Worm (Caenorhabditis elegans): ENCODE measurements around the gene mdt-8.

mdt-8 gene

ce11 chrII:11534429-11535099 is 948 bp upstream of the mdt-8 start, which contains the start of gene Y62F5A.12:
Gene Y62F5A.12 (minus strand): TSS chrII:11534479.
- peak; percentile 22 for TF ChIP-seq lin-11 (tag; optimal IDR thresholded peaks at IDR 0.05)
- TF ChIP-seq syd-9 (tag; optimal IDR thresholded peaks at IDR 0.05), result peak; percentile 85
- TF ChIP-seq ceh-18 (tag; optimal IDR thresholded peaks at IDR 0.05), result peak; percentile 89
- peak; percentile 95 for TF ChIP-seq ceh-2 (tag; optimal IDR thresholded peaks at IDR 0.05)
- TF ChIP-seq ceh-31 (tag; optimal IDR thresholded peaks at IDR 0.05), result peak; percentile 100
- peak; percentile 62 for TF ChIP-seq hlh-6 (tag; optimal IDR thresholded peaks at IDR 0.05)
- peak; percentile 21 for TF ChIP-seq che-1 (tag; optimal IDR thresholded peaks at IDR 0.05)
- peak; percentile 79 for TF ChIP-seq elt-2 (tag; optimal IDR thresholded peaks at IDR 0.05)
- TF ChIP-seq dmd-4 (tag; optimal IDR thresholded peaks at IDR 0.05; ENCODE audit: borderline replicate concordance), result peak; percentile 94
- peak; percentile 96 for TF ChIP-seq F13H6.1 (tag; optimal IDR thresholded peaks at IDR 0.05)
- peak; percentile 72 for TF ChIP-seq hlh-13 (GFP tag; optimal IDR thresholded peaks at IDR 0.05)
- peak; percentile 92 for TF ChIP-seq zip-5 (tag; optimal IDR thresholded peaks at IDR 0.05)
- TF ChIP-seq ceh-34 (tag; optimal IDR thresholded peaks at IDR 0.05), result peak; percentile 95
- peak; percentile 99 for TF ChIP-seq tbx-2 (tag; optimal IDR thresholded peaks at IDR 0.05)
- peak; percentile 78 for TF ChIP-seq ahr-1 (tag; optimal IDR thresholded peaks at IDR 0.05)
- peak; percentile 79 for TF ChIP-seq elt-4 (tag; optimal IDR thresholded peaks at IDR 0.05)
- TF ChIP-seq hlh-15 (tag; optimal IDR thresholded peaks at IDR 0.05), result peak; percentile 64
- peak; percentile 89 for TF ChIP-seq hlh-8 (tag; optimal IDR thresholded peaks at IDR 0.05)
- TF ChIP-seq unc-42 (tag; optimal IDR thresholded peaks at IDR 0.05), result peak; percentile 88
- peak; percentile 78 for TF ChIP-seq ztf-16 (tag; optimal IDR thresholded peaks at IDR 0.05)
- peak; percentile 30 for TF ChIP-seq ttx-3 (tag; optimal IDR thresholded peaks at IDR 0.05)
- peak; percentile 97 for TF ChIP-seq ets-4 (tag; optimal IDR thresholded peaks at IDR 0.05)
- peak; percentile 35 for TF ChIP-seq nfya-1 (tag; optimal IDR thresholded peaks at IDR 0.05)
- peak; percentile 98 for TF ChIP-seq rnt-1 (tag; optimal IDR thresholded peaks at IDR 0.05)
- peak; percentile 35; the same call in 1 of the 2 replicates for TF ChIP-seq sox-2 (GFP tag; IDR thresholded peaks at IDR 0.05)
- TF ChIP-seq unc-86 (tag; optimal IDR thresholded peaks at IDR 0.05), result peak; percentile 79
- TF ChIP-seq C08G9.2 (tag; optimal IDR thresholded peaks at IDR 0.05), result peak; percentile 97
- peak; percentile 92 for TF ChIP-seq tbx-7 (tag; optimal IDR thresholded peaks at IDR 0.05)
- TF ChIP-seq pag-3 (tag; optimal IDR thresholded peaks at IDR 0.05; ENCODE audit: borderline replicate concordance), result peak; percentile 96
- TF ChIP-seq sdc-2 (tag; optimal IDR thresholded peaks at IDR 0.05), result peak; percentile 9
- TF ChIP-seq ceh-6 (GFP tag; optimal IDR thresholded peaks at IDR 0.05), result peak; percentile 45
- peak; percentile 5 for TF ChIP-seq Y22D7AL.16 (tag; optimal IDR thresholded peaks at IDR 0.05)
- peak; percentile 83 for TF ChIP-seq unc-3 (GFP tag; conservative IDR thresholded peaks at IDR 0.05)
- peak; percentile 66 for TF ChIP-seq unc-3 (tag; optimal IDR thresholded peaks at IDR 0.05)
- peak; percentile 89 for TF ChIP-seq pqm-1 (tag; optimal IDR thresholded peaks at IDR 0.05)
- TF ChIP-seq sox-4 (tag; optimal IDR thresholded peaks at IDR 0.05), result peak; percentile 54
- TF ChIP-seq fkh-6 (tag; optimal IDR thresholded peaks at IDR 0.05), result peak; percentile 57
- peak; percentile 52 for TF ChIP-seq madf-2 (tag; optimal IDR thresholded peaks at IDR 0.05)
- peak; percentile 97 for TF ChIP-seq mec-3 (tag; optimal IDR thresholded peaks at IDR 0.05; ENCODE audit: borderline replicate concordance)
- TF ChIP-seq C38D4.7 (GFP tag; optimal IDR thresholded peaks at IDR 0.05), result peak; percentile 41
- peak; percentile 8 for TF ChIP-seq T23F11.4 (GFP tag; optimal IDR thresholded peaks at IDR 0.05)
- TF ChIP-seq ceh-19 (GFP tag; optimal IDR thresholded peaks at IDR 0.05), result peak; percentile 81
- peak; percentile 35 for TF ChIP-seq ceh-48 (tag; optimal IDR thresholded peaks at IDR 0.05)
- peak; percentile 98 for TF ChIP-seq lim-6 (tag; optimal IDR thresholded peaks at IDR 0.05)
- peak; percentile 18 for TF ChIP-seq K02D7.2 (tag; optimal IDR thresholded peaks at IDR 0.05)
- peak; percentile 90 for TF ChIP-seq ceh-45 (GFP tag; IDR thresholded peaks at IDR 0.05)
- peak; percentile 98 for TF ChIP-seq ref-2 (tag; optimal IDR thresholded peaks at IDR 0.05)
- TF ChIP-seq ceh-14 (tag; optimal IDR thresholded peaks at IDR 0.05), result peak; percentile 98
- TF ChIP-seq fax-1 (tag; optimal IDR thresholded peaks at IDR 0.05), result peak; percentile 94
- TF ChIP-seq pha-2 (tag; optimal IDR thresholded peaks at IDR 0.05), result peak; percentile 49
- peak; percentile 65 for TF ChIP-seq gmeb-2 (tag; optimal IDR thresholded peaks at IDR 0.05)

All from whole organism, late embryonic.